Fruit fly (Drosophila melanogaster): ENCODE data around the gene pes.

Gene pes

DNA sequence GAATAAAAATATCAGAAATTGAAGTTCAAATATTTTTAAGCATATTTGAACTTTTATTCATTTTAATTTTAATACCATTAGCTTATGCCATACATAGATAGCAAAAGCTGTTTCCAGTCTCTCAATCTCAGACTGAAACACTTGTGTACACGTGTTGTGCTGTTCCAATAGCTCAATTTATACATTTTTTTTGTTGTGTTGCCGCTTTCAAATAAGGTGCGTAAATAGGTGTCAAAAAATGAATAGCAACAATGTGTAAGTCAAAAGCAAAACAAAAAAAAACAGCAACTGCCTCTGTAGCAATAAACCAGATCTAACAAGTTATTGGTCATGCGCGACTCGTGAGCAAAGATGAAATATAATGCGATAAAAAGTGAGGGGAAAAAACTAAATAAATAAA, 52.0 kb downstream of the pes start:
- TF ChIP-seq CG10348 (GFP tag; IDR thresholded peaks at IDR 0.05) (no peak), CG8159 (tag; optimal IDR thresholded peaks at IDR 0.05) (no peak), Pif1A (GFP tag; optimal IDR thresholded peaks at IDR 0.05) (no peak), D1 (tag; optimal IDR thresholded peaks at IDR 0.05) (no peak), CG8301 (tag; optimal IDR thresholded peaks at IDR 0.05) (no peak), Ets98B (GFP tag; IDR thresholded peaks at IDR 0.05) (no peak), EcR (GFP tag; optimal IDR thresholded peaks at IDR 0.05) (no peak)

DNA sequence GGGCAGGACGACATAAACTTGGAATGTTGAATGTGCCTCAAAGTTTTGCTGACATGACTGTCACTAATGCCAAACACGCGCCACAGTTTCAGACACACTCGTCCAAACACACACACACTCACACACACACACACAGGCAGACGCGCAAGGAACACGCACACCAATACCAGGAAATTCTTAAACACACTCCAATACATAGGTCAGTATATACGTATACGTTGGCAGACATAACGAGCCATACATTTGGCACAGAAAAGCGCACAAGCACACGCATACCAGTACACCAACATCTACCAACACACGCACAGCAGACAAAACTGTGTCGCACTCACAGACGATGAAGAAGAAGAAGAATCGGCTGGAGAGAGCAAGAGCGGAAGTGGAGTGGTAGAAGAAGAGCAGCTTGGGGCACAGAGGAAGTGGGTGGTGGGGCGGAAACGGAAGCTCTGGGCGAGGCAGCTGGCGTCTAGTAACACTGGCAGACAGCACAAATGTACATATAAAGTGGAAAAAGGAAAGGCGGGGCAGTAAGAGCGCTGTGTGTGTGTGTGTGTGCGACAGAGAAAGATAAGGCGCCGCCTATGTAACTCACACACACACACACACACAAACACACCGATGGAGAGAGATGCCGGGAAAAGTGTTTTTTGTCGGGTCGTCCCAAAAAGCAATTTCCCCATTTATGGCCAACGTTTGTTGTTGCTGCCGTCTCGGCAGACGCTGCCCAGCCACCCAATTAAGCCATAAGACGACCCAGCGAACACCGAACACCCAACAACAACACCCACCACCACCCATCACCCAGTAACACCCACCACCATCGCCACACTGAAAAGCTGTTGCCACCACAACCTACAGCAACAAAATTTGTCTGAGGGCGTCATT, 53.3 kb downstream of the pes start:
- TF ChIP-seq CG34367 (tag; optimal IDR thresholded peaks at IDR 0.05), result no peak
- no peak for TF ChIP-seq CG10348 (GFP tag; IDR thresholded peaks at IDR 0.05)
- peak; percentile 39 for TF ChIP-seq CG13204 (GFP tag; optimal IDR thresholded peaks at IDR 0.05)
- 0 out of 3 replicates have a peak, but pooled peaks have one; percentile 37 for TF ChIP-seq CG4496 (GFP tag; IDR thresholded peaks at IDR 0.05)

DNA sequence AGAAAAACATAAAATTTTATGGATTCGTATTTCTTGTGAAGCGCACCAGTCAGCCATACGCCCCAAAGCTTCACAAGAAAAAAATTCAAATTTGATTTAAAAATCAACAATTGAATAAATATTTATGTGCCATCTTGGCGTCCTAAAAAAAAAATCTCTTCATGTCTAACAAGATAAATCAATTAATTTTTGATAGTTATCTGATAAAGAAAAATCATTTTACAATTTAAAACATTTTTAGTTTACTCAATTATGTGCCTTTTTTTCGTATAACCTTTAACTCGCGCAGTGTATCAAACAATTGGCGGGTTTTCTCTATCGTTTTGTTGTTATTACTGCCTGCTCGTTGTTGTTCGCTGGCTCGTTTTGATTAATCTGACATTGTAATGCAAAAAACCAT, 55.5 kb downstream of the pes start:
- peak; percentile 29; the same call in 1 of the 2 replicates for TF ChIP-seq CG12605 (GFP tag; IDR thresholded peaks at IDR 0.05)
- TF ChIP-seq CG9948 (tag; optimal IDR thresholded peaks at IDR 0.05), result peak; percentile 10
- TF ChIP-seq CG4496 (GFP tag; IDR thresholded peaks at IDR 0.05), result peak; percentile 54; the same call in 2 of the 3 replicates
- TF ChIP-seq Ets98B (GFP tag; IDR thresholded peaks at IDR 0.05), result peak; percentile 39; the same call in 1 of the 2 replicates
- TF ChIP-seq CG8159 (tag; optimal IDR thresholded peaks at IDR 0.05), result no peak
- no peak for TF ChIP-seq CG10348 (GFP tag; IDR thresholded peaks at IDR 0.05)
- peak; percentile 67 for TF ChIP-seq CG8301 (tag; optimal IDR thresholded peaks at IDR 0.05)
- peak; percentile 43 for TF ChIP-seq CG14655 (GFP tag; optimal IDR thresholded peaks at IDR 0.05)
- peak; percentile 76 for TF ChIP-seq CG32121 (GFP tag; IDR thresholded peaks at IDR 0.05)
